Worm (Caenorhabditis elegans) whole organism, L4/young adult: ENCODE results near the gene R02E12.12.

ENCODE experiments used
- W03F9.2 ChIP-seq: fragments of 150-350 bp; optimal IDR thresholded peaks from 2 replicates; lab custom pipeline; 2014; ENCODE audit warnings: missing biosample characterization, missing genetic modification characterization
- dao-5 ChIP-seq: sonication (generic microtip); optimal IDR thresholded peaks from 2 replicates; lab custom pipeline; 2016; ENCODE audit warnings: missing genotype, missing genetic modification characterization, moderate library complexity, missing compliant biosample characterization
- him-1 ChIP-seq: sonication (generic microtip); optimal IDR thresholded peaks from 2 replicates; lab custom pipeline; 2016; ENCODE audit warnings: missing genotype, missing genetic modification reagents, missing genetic modification characterization, missing compliant biosample characterization

The R02E12.12 gene

ce11 chrX:3977271-3977670 is 26.0 kb upstream of the R02E12.12 start:
- TF ChIP-seq dao-5 (tag; lab: Kevin White, UChicago) (no peak), him-1 (tag; lab: Kevin White, UChicago) (no peak), W03F9.2 (tag; lab: Kevin White, UChicago) (no peak)

- TF ChIP-seq W03F9.2 (tag; lab: Kevin White, UChicago): no peak
These were observed 24.2 kb upstream of the R02E12.12 start for ce11 chrX:3979146-3979545.

DNA sequence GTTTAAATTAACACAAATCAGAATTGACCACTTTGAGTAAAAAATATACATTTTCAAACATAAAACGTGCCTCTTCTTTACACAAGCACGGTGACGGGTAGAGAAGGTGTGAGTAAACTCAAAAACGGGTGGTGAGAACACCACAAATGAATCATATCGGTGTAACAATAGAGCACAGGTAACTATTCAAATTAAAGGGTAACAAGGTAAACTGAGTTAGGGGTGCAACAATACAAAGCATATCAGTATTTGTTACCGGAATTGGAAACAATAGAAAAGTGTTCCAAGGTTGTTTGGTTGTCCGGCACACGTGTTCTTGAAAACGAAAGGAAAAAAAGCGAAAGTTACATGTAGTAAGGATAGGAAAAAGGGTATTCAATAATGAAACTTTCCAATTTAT is 20.9 kb upstream of the R02E12.12 start:
- TF ChIP-seq dao-5 (tag; lab: Kevin White, UChicago) (no peak), W03F9.2 (tag; lab: Kevin White, UChicago) (no peak), him-1 (tag; lab: Kevin White, UChicago) (no peak)

- no peak for TF ChIP-seq W03F9.2 (tag; lab: Kevin White, UChicago)
- TF ChIP-seq dao-5 (tag; lab: Kevin White, UChicago): no peak
- TF ChIP-seq him-1 (tag; lab: Kevin White, UChicago): no peak
These were observed 14.7 kb upstream of the R02E12.12 start for ce11 chrX:3988575-3988974.

DNA sequence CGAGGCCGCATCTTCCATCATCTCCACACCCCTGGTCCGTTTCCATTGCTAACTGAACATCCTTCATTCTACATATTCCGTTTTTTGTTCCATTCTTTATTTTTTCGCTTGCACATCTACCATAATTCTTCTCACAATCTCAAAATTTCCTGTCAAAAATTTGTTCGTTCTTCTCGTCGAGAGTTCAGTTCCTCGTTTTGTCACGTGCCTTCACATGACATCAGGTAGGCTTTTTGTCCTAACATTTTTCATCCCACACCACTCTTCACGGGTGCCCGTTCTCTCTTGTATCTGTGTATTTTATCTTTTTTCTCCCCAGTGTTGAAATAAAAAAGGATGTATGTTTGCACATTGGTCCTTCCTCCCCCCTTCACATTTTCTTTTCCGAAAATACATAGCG is 12.8 kb upstream of the R02E12.12 start:
- TF ChIP-seq dao-5 (tag; lab: Kevin White, UChicago) (no peak), him-1 (tag; lab: Kevin White, UChicago) (no peak)

ce11 chrX:3990941-3991340 is 12.4 kb upstream of the R02E12.12 start:
- no peak for TF ChIP-seq him-1 (tag; lab: Kevin White, UChicago)
- TF ChIP-seq W03F9.2 (tag; lab: Kevin White, UChicago): no peak
- no peak for TF ChIP-seq dao-5 (tag; lab: Kevin White, UChicago)

DNA sequence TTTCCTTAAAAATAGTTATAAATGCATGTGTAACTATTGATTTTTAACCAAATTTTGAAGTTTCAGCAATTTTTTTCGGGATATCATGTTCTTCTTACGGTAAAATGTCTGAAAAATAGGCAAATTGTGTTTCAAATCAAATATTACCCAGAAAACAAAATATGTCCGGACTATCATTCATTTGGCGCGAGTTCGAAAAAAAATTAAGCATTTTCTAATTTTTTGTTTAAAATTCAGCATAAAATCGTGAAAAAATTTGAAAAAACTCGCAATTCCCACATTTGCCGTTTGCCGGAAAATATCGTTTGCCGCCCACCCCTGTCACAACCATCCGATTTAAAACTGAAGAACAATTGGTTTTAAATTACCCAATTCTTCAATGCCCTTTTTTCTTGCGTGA is 11.7 kb upstream of the R02E12.12 start:
- no peak for TF ChIP-seq W03F9.2 (tag; lab: Kevin White, UChicago)
- no peak for TF ChIP-seq dao-5 (tag; lab: Kevin White, UChicago)
- TF ChIP-seq him-1 (tag; lab: Kevin White, UChicago): no peak

- TF ChIP-seq dao-5 (tag; lab: Kevin White, UChicago) (no peak), him-1 (tag; lab: Kevin White, UChicago) (no peak)
These were observed 8.9 kb upstream of the R02E12.12 start for ce11 chrX:3994418-3994817.

DNA sequence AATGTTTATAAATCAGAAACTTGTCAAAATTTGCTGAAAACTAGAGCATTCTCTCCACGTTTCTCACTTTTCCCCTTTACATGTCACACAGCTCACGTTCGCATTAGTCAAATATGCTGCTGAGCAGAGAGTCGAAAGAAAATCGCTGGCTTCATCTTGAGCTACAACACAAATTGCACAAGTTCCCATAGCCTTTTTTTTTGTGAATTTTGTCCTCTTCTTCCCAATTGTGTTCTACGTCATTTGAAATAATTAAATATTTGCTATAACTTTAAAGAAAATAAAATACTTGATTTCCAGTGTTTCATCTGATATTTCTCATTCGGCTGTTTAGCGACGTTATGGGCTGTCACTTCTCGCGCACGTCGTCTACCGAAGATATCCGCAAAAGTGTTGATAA is 6.3 kb upstream of the R02E12.12 start, which contains the start of gene R02E12.5:
Gene R02E12.5 (plus strand): TSS at position 301 of the 400 bp plus-strand sequence.
- TF ChIP-seq W03F9.2 (tag; lab: Kevin White, UChicago) (no peak), him-1 (tag; lab: Kevin White, UChicago) (no peak), dao-5 (tag; lab: Kevin White, UChicago) (no peak)

DNA sequence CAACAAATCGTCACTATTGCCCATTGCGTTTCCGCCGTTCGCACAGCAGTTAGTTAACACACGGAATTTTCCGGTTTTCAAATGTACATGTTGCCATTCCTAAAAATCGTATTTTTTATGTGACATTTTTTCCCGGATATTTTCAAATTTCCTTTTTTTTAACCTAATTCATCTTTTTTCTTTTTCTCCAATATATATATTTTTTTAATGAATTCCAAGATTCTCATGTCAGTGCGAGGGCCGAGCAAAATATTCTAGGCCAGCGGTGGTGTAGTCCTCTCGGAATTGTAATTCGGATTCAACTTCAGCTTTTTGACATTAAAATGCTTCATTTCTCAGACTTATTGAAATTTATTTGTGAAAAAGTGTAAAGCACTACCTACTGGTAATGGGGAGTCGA is 1.7 kb downstream of the R02E12.12 start, which contains the start of gene R02E12.4:
Gene R02E12.4 (plus strand): TSS at position 301 of the 400 bp plus-strand sequence.
- no peak for TF ChIP-seq dao-5 (tag; lab: Kevin White, UChicago)
- no peak for TF ChIP-seq W03F9.2 (tag; lab: Kevin White, UChicago)
- TF ChIP-seq him-1 (tag; lab: Kevin White, UChicago): no peak

DNA sequence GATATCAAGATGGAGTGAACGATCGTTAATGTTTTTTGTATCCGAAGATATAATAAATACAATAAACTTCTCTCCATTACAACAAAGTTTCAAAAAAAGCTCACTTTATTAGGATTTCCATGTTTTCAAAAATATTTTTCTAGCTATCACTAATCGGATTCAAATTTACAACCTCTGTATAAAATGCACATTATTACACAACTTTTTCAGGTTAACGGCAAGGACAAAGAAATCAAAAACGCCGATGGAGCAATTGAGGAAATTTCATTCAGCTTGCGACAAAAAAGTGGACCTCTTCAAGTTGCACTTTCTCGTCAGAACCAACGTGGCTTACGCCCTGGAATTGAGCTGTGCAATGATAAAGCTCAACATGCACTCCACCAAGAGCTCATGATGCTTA is 3.6 kb downstream of the R02E12.12 start:
- TF ChIP-seq dao-5 (tag; lab: Kevin White, UChicago) (no peak), W03F9.2 (tag; lab: Kevin White, UChicago) (no peak), him-1 (tag; lab: Kevin White, UChicago) (no peak)

ce11 chrX:4007724-4008123 is 4.4 kb downstream of the R02E12.12 start:
- TF ChIP-seq W03F9.2 (tag; lab: Kevin White, UChicago) (no peak), dao-5 (tag; lab: Kevin White, UChicago) (no peak), him-1 (tag; lab: Kevin White, UChicago) (no peak)

DNA sequence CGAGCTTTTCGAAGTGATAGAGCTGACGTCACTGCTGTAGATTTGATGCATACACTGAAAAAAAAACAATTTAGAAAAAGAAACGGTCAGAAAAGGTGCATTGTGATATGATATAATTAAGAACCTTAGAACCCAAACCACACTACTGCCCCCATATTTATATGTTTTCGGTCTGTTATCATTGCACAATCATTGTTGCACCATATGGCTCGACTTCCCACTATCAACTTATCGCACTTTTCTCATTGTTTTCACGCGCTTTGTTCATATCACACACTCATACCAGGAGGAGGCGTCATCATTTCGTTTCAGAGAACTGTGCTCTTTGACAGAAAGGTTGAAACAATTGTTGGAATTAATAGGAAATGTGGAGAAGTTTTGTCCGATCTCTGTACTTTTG is 5.6 kb downstream of the R02E12.12 start:
- TF ChIP-seq him-1 (tag; lab: Kevin White, UChicago) (no peak), W03F9.2 (tag; lab: Kevin White, UChicago) (peak; percentile 32)

ce11 chrX:4010383-4010782 is 7.1 kb downstream of the R02E12.12 start:
- TF ChIP-seq him-1 (tag; lab: Kevin White, UChicago): no peak

- TF ChIP-seq him-1 (tag; lab: Kevin White, UChicago) (no peak), dao-5 (tag; lab: Kevin White, UChicago) (no peak), W03F9.2 (tag; lab: Kevin White, UChicago) (no peak)
These were observed 8.6 kb downstream of the R02E12.12 start, which contains the start of gene mop-25.1 for ce11 chrX:4011919-4012318. Gene mop-25.1 (plus strand): TSS chrX:4012219.
